Worm (Caenorhabditis elegans) whole organism, late embryonic: ENCODE results near the gene ZK637.14.

Experiments used
- ceh-9 ChIP-seq: sonication (generic microtip); optimal IDR thresholded peaks from 2 replicates; lab custom pipeline; 2016; ENCODE audit warnings: mild to moderate bottlenecking, missing genetic modification characterization, inconsistent platforms, missing compliant biosample characterization
- che-1 ChIP-seq: sonication (generic microtip); optimal IDR thresholded peaks from 2 replicates; lab custom pipeline; 2016; ENCODE audit warnings: mild to moderate bottlenecking, missing genetic modification characterization, missing compliant biosample characterization
- eyg-1 ChIP-seq: sonication (generic microtip); optimal IDR thresholded peaks from 2 replicates; lab custom pipeline; 2016; ENCODE audit warnings: missing genotype, missing genetic modification characterization, missing compliant biosample characterization
- hlh-15 ChIP-seq: sonication (generic microtip); optimal IDR thresholded peaks from 2 replicates; lab custom pipeline; 2016; ENCODE audit warnings: missing genetic modification characterization, missing compliant biosample characterization
- hlh-8 ChIP-seq: sonication (generic microtip); optimal IDR thresholded peaks from 2 replicates; lab custom pipeline; 2016; ENCODE audit warnings: missing genotype, missing genetic modification characterization, missing compliant biosample characterization
- lin-11 ChIP-seq: fragments of 200-800 bp; sonication (Bioruptor generic); optimal IDR thresholded peaks from 2 replicates; lab custom pipeline; 2018; ENCODE audit warnings: mild to moderate bottlenecking, missing genetic modification characterization, missing compliant biosample characterization
- nfya-1 ChIP-seq: sonication (generic microtip); optimal IDR thresholded peaks from 2 replicates; lab custom pipeline; 2017; ENCODE audit warnings: missing genetic modification characterization, mild to moderate bottlenecking, missing compliant biosample characterization, antibody characterized with exemption, moderate library complexity
- pag-3 ChIP-seq: sonication (generic microtip); optimal IDR thresholded peaks from 2 replicates; lab custom pipeline; 2016; ENCODE audit warnings: missing compliant biosample characterization, missing genetic modification characterization, borderline replicate concordance
- pha-4 ChIP-seq: fragments of 150-350 bp; optimal IDR thresholded peaks from 2 replicates; lab custom pipeline; 2018; ENCODE audit warnings: missing biosample characterization, missing genetic modification reagents, missing genetic modification characterization
- sox-4 ChIP-seq: sonication (generic microtip); optimal IDR thresholded peaks from 2 replicates; lab custom pipeline; 2017; ENCODE audit warnings: mild to moderate bottlenecking, missing genetic modification characterization, inconsistent platforms, missing compliant biosample characterization

- no peak for TF ChIP-seq eyg-1 (tag; lab: Kevin White, UChicago)
- no peak for TF ChIP-seq nfya-1 (tag; lab: Kevin White, UChicago)
- TF ChIP-seq ceh-9: no peak
- no peak for TF ChIP-seq che-1 (tag; lab: Kevin White, UChicago)
- no peak for TF ChIP-seq lin-11 (tag; lab: Kevin White, UChicago)
- no peak for TF ChIP-seq pag-3 (tag; lab: Kevin White, UChicago)
- TF ChIP-seq pha-4: no peak
- TF ChIP-seq sox-4 (tag; lab: Kevin White, UChicago): no peak
- TF ChIP-seq hlh-15: no peak
- no peak for TF ChIP-seq hlh-8 (tag; lab: Kevin White, UChicago)
Observed at ce11 chrIII:8869663-8870062, 19.3 kb downstream of the ZK637.14 start.
